Fruit fly (Drosophila melanogaster) whole organism, adult: ENCODE measurements around the gene PAN3.
A peak's percentile ranks its signal among the peaks of the same experiment; 100 is the strongest.

Source experiments
- CG11617 ChIP-seq: fragments of 200-800 bp; sonication (Bioruptor generic); optimal IDR thresholded peaks from 2 replicates; lab custom pipeline; 2017; ENCODE audit warnings: mild to moderate bottlenecking, missing biosample characterization, missing genetic modification reagents, missing genetic modification characterization
- CG12768 ChIP-seq: fragments of 200-800 bp; sonication (Bioruptor generic); optimal IDR thresholded peaks from 2 replicates; lab custom pipeline; 2017; ENCODE audit warnings: missing biosample characterization, missing genetic modification characterization, mild to moderate bottlenecking, moderate library complexity, missing genetic modification reagents
- CG14711 ChIP-seq: fragments of 200-800 bp; sonication (Bioruptor generic); optimal IDR thresholded peaks from 2 replicates; lab custom pipeline; 2018; ENCODE audit warnings: missing biosample characterization, mild to moderate bottlenecking, missing genetic modification characterization, moderate library complexity
- CG1620 ChIP-seq: fragments of 200-800 bp; sonication (Bioruptor generic); optimal IDR thresholded peaks from 2 replicates; lab custom pipeline; 2016; ENCODE audit warnings: missing biosample characterization, missing genetic modification characterization
- CG33017 ChIP-seq: fragments of 200-800 bp; sonication (Bioruptor generic); optimal IDR thresholded peaks from 2 replicates; lab custom pipeline; 2018; ENCODE audit warnings: missing biosample characterization, mild to moderate bottlenecking, missing genetic modification characterization, moderate library complexity
- CG5204 ChIP-seq: fragments of 200-800 bp; sonication (Bioruptor generic); optimal IDR thresholded peaks from 2 replicates; lab custom pipeline; 2016; ENCODE audit warnings: missing biosample characterization, missing genetic modification characterization
- CG7045 ChIP-seq: fragments of 200-800 bp; sonication (Bioruptor generic); optimal IDR thresholded peaks from 2 replicates; lab custom pipeline; 2017; ENCODE audit warnings: missing biosample characterization, mild to moderate bottlenecking, missing genetic modification characterization
- CG7101 ChIP-seq: fragments of 200-800 bp; sonication (Bioruptor generic); optimal IDR thresholded peaks from 2 replicates; lab custom pipeline; 2018; ENCODE audit warnings: missing biosample characterization, mild to moderate bottlenecking, missing genetic modification characterization, moderate library complexity
- Clk ChIP-seq: fragments of 200-800 bp; sonication (Bioruptor generic); optimal IDR thresholded peaks from 2 replicates; lab custom pipeline; 2017; ENCODE audit warnings: missing biosample characterization, missing genetic modification characterization
- Crg-1 ChIP-seq: fragments of 200-800 bp; sonication (Bioruptor generic); optimal IDR thresholded peaks from 2 replicates; lab custom pipeline; 2016; ENCODE audit warnings: missing biosample characterization, missing genetic modification characterization
- Hr96 ChIP-seq: fragments of 200-800 bp; sonication (Bioruptor generic); optimal IDR thresholded peaks from 2 replicates; lab custom pipeline; 2016; ENCODE audit warnings: missing biosample characterization, missing genetic modification characterization
- Mnt ChIP-seq: fragments of 200-800 bp; sonication (Bioruptor generic); optimal IDR thresholded peaks from 2 replicates; lab custom pipeline; 2016; ENCODE audit warnings: missing biosample characterization, mild to moderate bottlenecking, missing genetic modification characterization
- bab1 ChIP-seq: fragments of 200-800 bp; sonication (Bioruptor generic); optimal IDR thresholded peaks from 3 replicates; lab custom pipeline; 2019; ENCODE audit warnings: missing biosample characterization, mild to moderate bottlenecking, missing genetic modification characterization, moderate library complexity
- cic ChIP-seq: fragments of 200-800 bp; sonication (Bioruptor generic); optimal IDR thresholded peaks from 2 replicates; lab custom pipeline; 2017; ENCODE audit warnings: missing biosample characterization, mild to moderate bottlenecking, missing genetic modification characterization, moderate library complexity
- cnc ChIP-seq, 2 experiments: fragments of >200 bp; optimal IDR thresholded peaks; 2 replicates each; lab custom pipeline; 2017
- kay ChIP-seq: fragments of 200-800 bp; sonication (Bioruptor generic); peaks from one replicate; lab custom pipeline; 2016; ENCODE audit warnings: missing biosample characterization, missing genetic modification characterization, borderline replicate concordance
- ovo ChIP-seq: fragments of 200-800 bp; sonication (Bioruptor generic); optimal IDR thresholded peaks from 2 replicates; lab custom pipeline; 2016; ENCODE audit warnings: missing biosample characterization, missing genetic modification characterization
- pad ChIP-seq: fragments of 200-800 bp; sonication (Bioruptor generic); optimal IDR thresholded peaks from 3 replicates; lab custom pipeline; 2017; ENCODE audit warnings: missing biosample characterization, missing genetic modification characterization, mild to moderate bottlenecking, moderate library complexity, missing genetic modification reagents
- tj ChIP-seq: fragments of 200-800 bp; sonication (Bioruptor generic); optimal IDR thresholded peaks from 3 replicates; lab custom pipeline; 2017; ENCODE audit warnings: missing biosample characterization, mild to moderate bottlenecking, missing genetic modification characterization, moderate library complexity
- toe ChIP-seq: fragments of 200-800 bp; sonication (Bioruptor generic); optimal IDR thresholded peaks from 2 replicates; lab custom pipeline; 2016; ENCODE audit warnings: missing biosample characterization, missing genetic modification characterization

Gene PAN3

DNA sequence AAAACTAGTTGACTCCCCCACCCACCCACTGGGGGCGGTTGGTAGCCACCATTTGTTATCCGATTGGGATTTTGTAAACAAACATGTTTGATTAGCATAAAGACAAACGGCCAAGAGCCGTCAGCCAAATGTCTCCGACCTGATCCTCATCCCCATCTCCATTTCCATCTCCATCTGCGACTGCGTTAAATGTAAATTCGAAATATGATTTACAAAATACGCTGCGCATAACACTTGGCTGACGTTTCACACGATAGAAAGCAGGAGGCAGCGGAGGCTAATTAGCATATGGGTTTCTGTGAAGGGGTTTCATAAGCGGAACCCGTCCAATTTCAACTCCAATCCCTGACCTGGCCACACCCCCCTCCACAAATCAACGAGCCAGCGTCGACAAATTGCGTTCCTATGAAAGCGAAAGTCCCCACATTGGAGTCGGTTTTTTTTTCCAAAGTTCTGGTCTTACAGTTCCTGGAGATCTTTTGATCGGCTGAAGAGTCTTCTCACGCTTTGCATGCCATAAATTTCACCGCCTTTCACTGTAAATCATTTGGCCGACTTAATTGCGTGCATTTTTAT lies 37.2 kb downstream of the PAN3 start:
- no peak for TF ChIP-seq Mnt (GFP tag; lab: Kevin White, UChicago)
- no peak for TF ChIP-seq CG14711
- TF ChIP-seq tj (GFP tag; lab: Kevin White, UChicago): no peak
- TF ChIP-seq Hr96: no peak
- no peak for TF ChIP-seq CG11617 (GFP tag; lab: Kevin White, UChicago)
- no peak for TF ChIP-seq CG33017
- TF ChIP-seq cic (GFP tag; lab: Kevin White, UChicago): no peak
- TF ChIP-seq kay (GFP tag; lab: Kevin White, UChicago): no peak
- TF ChIP-seq cnc (optimal IDR thresholded peaks at IDR 0.05; lab: Kevin White, UChicago): no peak
- no peak for TF ChIP-seq ovo (GFP tag; lab: Kevin White, UChicago)
- TF ChIP-seq CG7101: no peak
- TF ChIP-seq pad (GFP tag; lab: Kevin White, UChicago): no peak
- no peak for TF ChIP-seq CG5204 (GFP tag; lab: Kevin White, UChicago)
- no peak for TF ChIP-seq CG12768 (GFP tag; lab: Kevin White, UChicago)
- no peak for TF ChIP-seq bab1 (GFP tag; lab: Kevin White, UChicago)
- no peak for TF ChIP-seq toe (GFP tag; lab: Kevin White, UChicago)
- no peak for TF ChIP-seq CG1620 (GFP tag; lab: Kevin White, UChicago)
- no peak for TF ChIP-seq Clk (GFP tag; lab: Kevin White, UChicago)

DNA sequence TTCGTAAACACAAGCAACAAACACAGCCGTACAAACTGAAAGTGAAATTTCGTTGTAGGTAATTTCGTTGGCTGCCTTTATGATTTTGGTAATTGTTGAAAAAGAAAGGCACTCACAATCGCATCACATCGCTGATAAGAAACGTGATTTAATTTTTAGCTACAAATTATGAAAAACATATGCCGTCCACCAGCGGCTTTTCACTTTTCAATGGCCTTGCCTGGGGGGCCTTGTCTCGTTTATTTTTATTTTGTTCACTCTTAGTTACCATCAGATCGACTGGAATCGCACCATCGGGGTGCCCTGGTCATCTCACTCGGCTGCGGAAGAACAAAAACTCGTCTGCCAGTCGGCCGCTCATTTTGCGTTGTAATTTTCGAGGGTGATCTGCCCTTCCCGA lies 38.0 kb downstream of the PAN3 start:
- TF ChIP-seq CG14711 (no peak), CG33017 (no peak), pad (GFP tag; lab: Kevin White, UChicago) (no peak), cnc (optimal IDR thresholded peaks at IDR 0.05; lab: Kevin White, UChicago) (no peak), CG7101 (no peak), CG11617 (GFP tag; lab: Kevin White, UChicago) (no peak), CG7045 (GFP tag; lab: Kevin White, UChicago) (no peak), Hr96 (no peak)

DNA sequence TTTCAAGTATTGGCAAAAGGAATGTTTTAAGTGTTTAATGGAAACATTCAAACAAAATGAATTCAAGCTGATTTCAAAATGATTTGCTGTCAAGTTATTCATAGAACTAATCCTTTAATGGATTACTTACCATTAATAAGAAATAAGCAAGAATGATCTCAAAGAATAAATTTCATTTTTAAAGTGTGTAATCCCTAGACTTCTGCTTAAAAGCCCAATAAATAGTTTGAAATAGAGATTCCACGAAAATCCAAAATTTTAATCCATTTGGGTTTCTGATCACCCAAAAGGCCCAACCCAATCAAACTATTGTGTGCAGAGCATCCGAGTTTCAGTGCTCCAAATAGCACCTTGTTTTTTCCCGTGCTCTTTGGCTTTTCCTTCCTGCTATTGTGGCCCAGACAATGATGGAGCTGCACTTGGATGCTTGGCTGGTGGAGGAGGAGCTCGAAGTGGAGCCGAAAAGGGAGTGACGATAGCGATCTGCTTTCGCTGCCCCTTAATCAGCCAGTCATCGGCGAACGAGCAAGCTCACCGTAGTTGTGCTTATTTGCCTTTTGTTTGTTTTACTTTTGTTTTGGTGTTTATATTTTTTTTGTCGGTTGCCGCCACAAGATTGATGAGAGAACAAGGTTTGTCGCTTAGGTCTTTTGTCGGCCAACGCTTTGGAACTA lies 38.6 kb downstream of the PAN3 start:
- TF ChIP-seq CG7045 (GFP tag; lab: Kevin White, UChicago): no peak
- TF ChIP-seq Crg-1 (GFP tag; lab: Kevin White, UChicago): no peak
- no peak for TF ChIP-seq ovo (GFP tag; lab: Kevin White, UChicago)
- TF ChIP-seq CG14711: no peak
- TF ChIP-seq CG7101: no peak
- TF ChIP-seq CG33017: no peak
- no peak for TF ChIP-seq Mnt (GFP tag; lab: Kevin White, UChicago)
- TF ChIP-seq cic (GFP tag; lab: Kevin White, UChicago): no peak
- no peak for TF ChIP-seq Clk (GFP tag; lab: Kevin White, UChicago)
- TF ChIP-seq CG11617 (GFP tag; lab: Kevin White, UChicago): no peak
- no peak for TF ChIP-seq toe (GFP tag; lab: Kevin White, UChicago)
- no peak for TF ChIP-seq bab1 (GFP tag; lab: Kevin White, UChicago)
- TF ChIP-seq CG1620 (GFP tag; lab: Kevin White, UChicago): no peak
- TF ChIP-seq CG12768 (GFP tag; lab: Kevin White, UChicago): no peak
- no peak for TF ChIP-seq kay (GFP tag; lab: Kevin White, UChicago)
- TF ChIP-seq CG5204 (GFP tag; lab: Kevin White, UChicago): no peak
- TF ChIP-seq Hr96: no peak

DNA sequence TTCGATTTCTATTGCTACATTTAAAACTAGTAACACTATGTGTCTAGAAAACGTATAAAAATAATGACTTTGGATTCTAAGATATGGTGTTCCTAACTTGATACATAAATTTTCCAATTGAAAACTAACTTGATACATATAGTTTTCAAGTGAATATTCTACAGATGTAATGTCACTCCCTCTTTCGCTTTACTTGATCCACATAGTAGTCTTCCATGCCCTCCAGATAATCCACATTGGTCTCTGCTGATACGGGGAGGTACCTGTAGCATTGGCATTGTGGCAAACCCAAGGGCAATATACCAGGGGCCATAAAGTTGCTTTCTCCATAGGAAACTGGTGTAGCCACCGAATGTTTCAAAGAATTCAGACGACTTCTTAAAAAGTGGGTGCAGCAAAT lies 40.2 kb downstream of the PAN3 start, which contains the start of gene CG45066:
Gene CG45066 (minus strand): TSS at position 101 of the 400 bp plus-strand sequence.
- TF ChIP-seq cnc (optimal IDR thresholded peaks at IDR 0.05; lab: Kevin White, UChicago) (no peak), pad (GFP tag; lab: Kevin White, UChicago) (no peak), cic (GFP tag; lab: Kevin White, UChicago) (no peak), bab1 (GFP tag; lab: Kevin White, UChicago) (no peak), ovo (GFP tag; lab: Kevin White, UChicago) (no peak), kay (GFP tag; lab: Kevin White, UChicago) (no peak)

DNA sequence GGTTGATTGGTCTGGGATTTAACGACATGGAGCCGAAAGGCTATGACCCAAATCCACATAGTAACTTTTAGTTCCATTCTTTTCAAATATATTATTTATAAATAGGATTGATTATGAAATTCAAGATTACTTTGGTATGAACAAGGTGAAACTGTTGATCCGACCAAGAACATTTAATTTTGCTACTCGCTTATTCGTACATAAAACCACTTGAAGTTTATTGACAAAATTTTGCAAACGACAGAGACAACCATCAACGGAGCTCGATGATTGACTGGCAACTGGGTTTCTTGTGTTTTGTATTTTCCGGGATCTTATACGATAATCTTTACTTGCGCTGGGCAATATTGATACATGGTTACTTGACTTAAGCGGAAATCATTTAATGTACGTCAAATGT lies 43.4 kb downstream of the PAN3 start, which contains the start of gene CG45067:
Gene CG45067 (minus strand): TSS at position 101 of the 400 bp plus-strand sequence.
- TF ChIP-seq CG7045 (GFP tag; lab: Kevin White, UChicago) (no peak), CG1620 (GFP tag; lab: Kevin White, UChicago) (no peak), kay (GFP tag; lab: Kevin White, UChicago) (no peak), bab1 (GFP tag; lab: Kevin White, UChicago) (no peak), CG5204 (GFP tag; lab: Kevin White, UChicago) (no peak), CG33017 (no peak), Clk (GFP tag; lab: Kevin White, UChicago) (no peak)

DNA sequence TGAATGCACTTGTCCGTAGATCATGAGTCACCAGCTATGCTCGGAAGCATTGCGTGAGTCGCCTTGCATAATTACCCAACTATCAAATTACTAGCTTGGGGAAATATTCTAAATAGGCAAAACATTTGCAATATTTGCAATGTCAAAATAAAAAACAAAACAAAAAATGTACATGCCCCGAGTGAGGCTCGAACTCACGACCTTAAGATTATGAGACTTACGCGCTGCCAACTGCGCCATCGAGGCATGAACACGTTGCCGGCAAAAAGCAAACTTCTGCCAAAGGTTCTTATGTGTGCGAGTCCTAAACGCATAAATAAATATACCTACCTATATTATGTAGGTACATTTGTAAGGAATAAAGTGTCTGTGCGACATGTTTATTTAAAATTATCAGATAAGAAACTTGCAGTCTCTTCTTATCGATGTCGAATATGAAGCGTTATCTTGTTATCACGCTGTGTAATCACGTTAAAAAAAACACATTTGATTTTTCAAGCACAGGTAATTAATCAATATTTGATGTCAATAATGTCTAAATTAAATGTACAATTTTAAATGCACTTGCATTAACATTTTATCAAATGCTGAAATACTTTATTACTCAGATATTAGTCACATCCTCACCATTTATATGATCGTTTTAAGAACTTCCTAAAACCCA lies 51.0 kb downstream of the PAN3 start:
- TF ChIP-seq pad (GFP tag; lab: Kevin White, UChicago) (no peak), CG7045 (GFP tag; lab: Kevin White, UChicago) (no peak), CG11617 (GFP tag; lab: Kevin White, UChicago) (no peak), ovo (GFP tag; lab: Kevin White, UChicago) (no peak), Clk (GFP tag; lab: Kevin White, UChicago) (no peak), cic (GFP tag; lab: Kevin White, UChicago) (no peak), Mnt (GFP tag; lab: Kevin White, UChicago) (no peak), Hr96 (no peak), kay (GFP tag; lab: Kevin White, UChicago) (peak; percentile 91)
